Worm (Caenorhabditis elegans) whole organism, L3 larva: ENCODE data around the gene ZC196.9.

ENCODE experiments used
- ceh-28 ChIP-seq: fragments of 150-350 bp; optimal IDR thresholded peaks from 2 replicates; lab custom pipeline; 2014; ENCODE audit warnings: missing biosample characterization, missing genetic modification reagents, missing genetic modification characterization
- daf-12 ChIP-seq: fragments of 150-350 bp; optimal IDR thresholded peaks from 2 replicates; lab custom pipeline; 2014; ENCODE audit warnings: missing biosample characterization, missing genetic modification reagents, missing genetic modification characterization
- elt-1 ChIP-seq: fragments of 150-350 bp; optimal IDR thresholded peaks from 2 replicates; lab custom pipeline; 2014; ENCODE audit warnings: missing biosample characterization, missing genetic modification characterization
- lsy-12 ChIP-seq: sonication (generic microtip); optimal IDR thresholded peaks from 2 replicates; lab custom pipeline; 2016; ENCODE audit warnings: mild to moderate bottlenecking, missing genetic modification characterization, missing compliant biosample characterization
- nhr-11 ChIP-seq: fragments of 150-350 bp; optimal IDR thresholded peaks from 2 replicates; lab custom pipeline; 2014; ENCODE audit warnings: missing biosample characterization, missing genetic modification characterization
- nhr-12 ChIP-seq: fragments of 150-350 bp; optimal IDR thresholded peaks from 2 replicates; lab custom pipeline; 2014; ENCODE audit warnings: missing biosample characterization, missing genetic modification characterization
- nhr-67 ChIP-seq: fragments of 150-350 bp; optimal IDR thresholded peaks from 2 replicates; lab custom pipeline; 2014; ENCODE audit warnings: missing biosample characterization, missing genetic modification characterization
- nhr-77 ChIP-seq: fragments of 150-350 bp; optimal IDR thresholded peaks from 2 replicates; lab custom pipeline; 2014; ENCODE audit warnings: missing biosample characterization, missing genetic modification characterization
- snpc-4 ChIP-seq: fragments of 150-350 bp; optimal IDR thresholded peaks from 2 replicates; lab custom pipeline; 2014; ENCODE audit warnings: missing biosample characterization, missing genetic modification characterization
- zag-1 ChIP-seq: fragments of 150-350 bp; optimal IDR thresholded peaks from 2 replicates; lab custom pipeline; 2014; ENCODE audit warnings: missing biosample characterization, missing genetic modification characterization
- ztf-11 ChIP-seq: fragments of 150-350 bp; optimal IDR thresholded peaks from 2 replicates; lab custom pipeline; 2014; ENCODE audit warnings: missing biosample characterization, missing genetic modification characterization

- no peak for TF ChIP-seq ceh-28 (tag; lab: Kevin White, UChicago)
- TF ChIP-seq nhr-11 (tag; lab: Kevin White, UChicago) = no peak
- TF ChIP-seq zag-1 (tag; lab: Kevin White, UChicago) = no peak
- TF ChIP-seq nhr-77 (tag; lab: Kevin White, UChicago) = no peak
- TF ChIP-seq nhr-12 (tag; lab: Kevin White, UChicago) = no peak
- TF ChIP-seq lsy-12 = no peak
- TF ChIP-seq ztf-11 (tag; lab: Kevin White, UChicago) = no peak
- no peak for TF ChIP-seq elt-1
- no peak for TF ChIP-seq daf-12 (tag; lab: Kevin White, UChicago)
- no peak for TF ChIP-seq snpc-4 (tag; lab: Kevin White, UChicago)
- no peak for TF ChIP-seq nhr-67
Measured at ce11 chrV:8716175-8716574, 10.8 kb downstream of the ZC196.9 start, which contains the start of gene glr-5.
